Worm (Caenorhabditis elegans) whole organism, midembryonic: ENCODE results near the gene F14D7.12.
"Not testable (repeated sequence)": the region's sequence is repeated elsewhere in the genome, so short reads cannot be mapped to it uniquely, and the experiment has no call there.

Experiments
- cog-1 ChIP-seq: sonication (generic microtip); optimal IDR thresholded peaks from 2 replicates; lab custom pipeline; 2016; ENCODE audit warnings: missing genetic modification characterization, missing compliant biosample characterization
- med-1 ChIP-seq: sonication (generic microtip); optimal IDR thresholded peaks from 2 replicates; lab custom pipeline; 2017; ENCODE audit warnings: missing genetic modification characterization, mild to moderate bottlenecking, missing compliant biosample characterization, antibody characterized with exemption, missing genetic modification reagents; ENCODE audit not compliant: insufficient read depth

DNA sequence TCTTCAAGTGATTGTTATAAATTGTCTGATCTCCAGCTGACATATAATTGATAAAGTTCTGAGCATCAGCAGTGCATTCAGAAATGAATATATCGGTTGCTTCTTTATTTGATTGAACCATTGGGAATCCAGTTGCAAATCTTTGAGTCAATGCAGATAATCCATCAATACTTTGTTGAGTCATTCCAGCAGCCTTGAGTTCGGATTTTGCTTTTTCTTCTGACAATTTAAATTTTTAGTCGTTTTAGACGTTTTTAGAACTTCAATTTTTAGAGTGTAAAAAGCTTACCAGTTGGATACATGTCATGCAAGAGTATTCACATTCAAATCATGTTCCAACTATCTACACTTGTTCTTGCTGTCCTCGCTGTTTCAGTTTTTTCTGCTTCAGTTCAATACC, 9.8 kb downstream of the F14D7.12 start, which contains the start of gene F14D7.14:
- not testable (repeated sequence) for TF ChIP-seq med-1 (GFP tag; lab: Kevin White, UChicago); cog-1 (tag; lab: Kevin White, UChicago)
